Fruit fly (Drosophila melanogaster) whole organism, embryonic: ENCODE data around the gene RpS7.

Experiments used
- CG10462 ChIP-seq: fragments of 200-800 bp; sonication (Bioruptor generic); optimal IDR thresholded peaks from 2 replicates; lab custom pipeline; 2016; ENCODE audit warnings: missing biosample characterization, missing genetic modification characterization
- CG11504 ChIP-seq: fragments of 200-800 bp; sonication (Bioruptor generic); optimal IDR thresholded peaks from 3 replicates; lab custom pipeline; 2019; ENCODE audit warnings: missing biosample characterization, mild to moderate bottlenecking, missing genetic modification characterization, moderate library complexity
- CG12219 ChIP-seq: fragments of 200-800 bp; sonication (Bioruptor generic); optimal IDR thresholded peaks from 3 replicates; lab custom pipeline; 2018; ENCODE audit warnings: missing biosample characterization, mild to moderate bottlenecking, missing genetic modification characterization
- CG13775 ChIP-seq: fragments of 200-800 bp; sonication (Bioruptor generic); optimal IDR thresholded peaks from 3 replicates; lab custom pipeline; 2017; ENCODE audit warnings: missing biosample characterization, mild to moderate bottlenecking, missing genetic modification characterization
- CG1603 ChIP-seq: fragments of 200-800 bp; sonication (Bioruptor generic); optimal IDR thresholded peaks from 2 replicates; lab custom pipeline; 2019; ENCODE audit warnings: missing biosample characterization, mild to moderate bottlenecking, missing genetic modification characterization, moderate library complexity
- CG17612 ChIP-seq: fragments of 200-800 bp; sonication (Bioruptor generic); IDR thresholded peaks from 2 replicates; pipeline ENCODE4 v1.3.6; 2022; ENCODE audit warnings: missing biosample characterization, missing genetic modification characterization
- CG2199 ChIP-seq: fragments of 200-800 bp; sonication (Bioruptor generic); IDR thresholded peaks from 3 replicates; pipeline ENCODE4 v1.3.6; 2022; ENCODE audit warnings: missing biosample characterization, missing genetic modification characterization
- CG4424 ChIP-seq: fragments of 200-800 bp; sonication (Bioruptor generic); optimal IDR thresholded peaks from 3 replicates; lab custom pipeline; 2016; ENCODE audit warnings: missing biosample characterization, missing genetic modification characterization
- CG9437 ChIP-seq: fragments of 200-800 bp; sonication (Bioruptor generic); optimal IDR thresholded peaks from 2 replicates; lab custom pipeline; 2018; ENCODE audit warnings: missing biosample characterization, mild to moderate bottlenecking, missing genetic modification characterization
- CG9609 ChIP-seq: fragments of 200-800 bp; sonication (Bioruptor generic); optimal IDR thresholded peaks from 3 replicates; lab custom pipeline; 2016; ENCODE audit warnings: missing biosample characterization, missing genetic modification characterization
- D19B ChIP-seq: fragments of 200-800 bp; sonication (Bioruptor generic); optimal IDR thresholded peaks from 2 replicates; lab custom pipeline; 2017; ENCODE audit warnings: missing biosample characterization, mild to moderate bottlenecking, missing genetic modification characterization
- Hand ChIP-seq: fragments of 200-800 bp; sonication (Bioruptor generic); optimal IDR thresholded peaks from 2 replicates; lab custom pipeline; 2017; ENCODE audit warnings: mild to moderate bottlenecking, missing biosample characterization, missing genetic modification reagents, missing genetic modification characterization
- Hmr ChIP-seq: fragments of 200-800 bp; sonication (Bioruptor generic); optimal IDR thresholded peaks from 3 replicates; lab custom pipeline; 2017; ENCODE audit warnings: mild to moderate bottlenecking, missing biosample characterization, missing genetic modification reagents, missing genetic modification characterization
- Hr3 ChIP-seq: fragments of 200-800 bp; sonication (Bioruptor generic); optimal IDR thresholded peaks from 3 replicates; lab custom pipeline; 2016; ENCODE audit warnings: missing biosample characterization, missing genetic modification characterization
- Hr51 ChIP-seq, 2 experiments: fragments of 200-800 bp; sonication (Bioruptor generic); optimal IDR thresholded peaks; 2 replicates in 1 of 2; 3 replicates in 1 of 2; lab custom pipeline; 2016 to 2018; ENCODE audit warnings: missing biosample characterization in 2 of 2, missing genetic modification characterization in 2 of 2, mild to moderate bottlenecking in 1 of 2, moderate library complexity in 1 of 2
- Hsf ChIP-seq: fragments of 200-800 bp; sonication (Bioruptor generic); optimal IDR thresholded peaks from 3 replicates; lab custom pipeline; 2016; ENCODE audit warnings: missing biosample characterization, missing genetic modification characterization
- MTF-1 ChIP-seq: fragments of 200-800 bp; sonication (Bioruptor generic); optimal IDR thresholded peaks from 2 replicates; lab custom pipeline; 2018; ENCODE audit warnings: missing biosample characterization, mild to moderate bottlenecking, missing genetic modification characterization, borderline replicate concordance
- Mrtf ChIP-seq: fragments of 200-800 bp; sonication (Bioruptor generic); IDR thresholded peaks from 3 replicates; pipeline ENCODE4 v1.3.6; 2022; ENCODE audit warnings: missing biosample characterization, missing genetic modification characterization
- NK7.1 ChIP-seq: fragments of 200-800 bp; sonication (Bioruptor generic); optimal IDR thresholded peaks from 3 replicates; lab custom pipeline; 2016; ENCODE audit warnings: missing biosample characterization, missing genetic modification characterization
- NfI ChIP-seq: fragments of 200-800 bp; sonication (Bioruptor generic); optimal IDR thresholded peaks from 3 replicates; lab custom pipeline; 2018; ENCODE audit warnings: missing biosample characterization, mild to moderate bottlenecking, missing genetic modification characterization, moderate library complexity
- Oli ChIP-seq: fragments of 200-800 bp; sonication (Bioruptor generic); optimal IDR thresholded peaks from 2 replicates; lab custom pipeline; 2018; ENCODE audit warnings: missing biosample characterization, mild to moderate bottlenecking, missing genetic modification characterization, moderate library complexity
- Sox100B ChIP-seq: fragments of 200-800 bp; sonication (Bioruptor generic); optimal IDR thresholded peaks from 3 replicates; lab custom pipeline; 2018; ENCODE audit warnings: missing biosample characterization, mild to moderate bottlenecking, missing genetic modification characterization
- Ssrp ChIP-seq: fragments of 200-800 bp; sonication (Bioruptor generic); optimal IDR thresholded peaks from 2 replicates; lab custom pipeline; 2018; ENCODE audit warnings: missing biosample characterization, mild to moderate bottlenecking, missing genetic modification characterization, moderate library complexity
- Tbp ChIP-seq: fragments of >200 bp; optimal IDR thresholded peaks from 2 replicates; lab custom pipeline; 2018; ENCODE audit warnings: missing biosample characterization, missing genetic modification characterization
- Xbp1 ChIP-seq: fragments of 200-800 bp; sonication (Bioruptor generic); optimal IDR thresholded peaks from 3 replicates; lab custom pipeline; 2016; ENCODE audit warnings: missing biosample characterization, mild to moderate bottlenecking, missing genetic modification characterization
- bcd ChIP-seq: fragments of 200-800 bp; sonication (Bioruptor generic); optimal IDR thresholded peaks from 2 replicates; lab custom pipeline; 2017; ENCODE audit warnings: missing biosample characterization, mild to moderate bottlenecking, missing genetic modification characterization
- caup ChIP-seq: fragments of 200-800 bp; sonication (Bioruptor generic); optimal IDR thresholded peaks from 3 replicates; lab custom pipeline; 2017; ENCODE audit warnings: missing biosample characterization, mild to moderate bottlenecking, missing genetic modification characterization, moderate library complexity; ENCODE audit not compliant: severe bottlenecking
- chinmo ChIP-seq: fragments of 200-800 bp; sonication (Bioruptor generic); IDR thresholded peaks from 4 replicates; pipeline ENCODE4 v1.3.6; 2022; ENCODE audit warnings: missing biosample characterization, missing genetic modification characterization; ENCODE audit not compliant: partially characterized antibody
- cwo ChIP-seq: fragments of 200-800 bp; sonication (Bioruptor generic); optimal IDR thresholded peaks from 3 replicates; lab custom pipeline; 2017; ENCODE audit warnings: missing biosample characterization, missing genetic modification characterization, mild to moderate bottlenecking, moderate library complexity, missing genetic modification reagents
- dmrt99B ChIP-seq: fragments of 200-800 bp; sonication (Bioruptor generic); optimal IDR thresholded peaks from 2 replicates; lab custom pipeline; 2018; ENCODE audit warnings: missing biosample characterization, mild to moderate bottlenecking, missing genetic modification characterization, moderate library complexity
- dpn ChIP-seq, 2 experiments: fragments of 200-800 bp; sonication (Bioruptor generic); optimal IDR thresholded peaks; 3 replicates each; lab custom pipeline; 2016; ENCODE audit warnings: missing biosample characterization in 2 of 2, missing genetic modification characterization in 2 of 2
- ems ChIP-seq: fragments of 200-800 bp; sonication (Bioruptor generic); optimal IDR thresholded peaks from 3 replicates; lab custom pipeline; 2016; ENCODE audit warnings: missing biosample characterization, missing genetic modification characterization
- ewg ChIP-seq: fragments of 200-800 bp; sonication (Bioruptor generic); optimal IDR thresholded peaks from 3 replicates; lab custom pipeline; 2017; ENCODE audit warnings: mild to moderate bottlenecking, missing biosample characterization, missing genetic modification reagents, missing genetic modification characterization
- gsb-n ChIP-seq: fragments of 200-800 bp; sonication (Bioruptor generic); optimal IDR thresholded peaks from 3 replicates; lab custom pipeline; 2018; ENCODE audit warnings: missing biosample characterization, mild to moderate bottlenecking, missing genetic modification characterization
- ind ChIP-seq: fragments of 200-800 bp; sonication (Bioruptor generic); optimal IDR thresholded peaks from 3 replicates; lab custom pipeline; 2016; ENCODE audit warnings: missing biosample characterization, missing genetic modification characterization
- lilli ChIP-seq: fragments of 200-800 bp; sonication (Bioruptor generic); optimal IDR thresholded peaks from 3 replicates; lab custom pipeline; 2016; ENCODE audit warnings: missing biosample characterization, missing genetic modification characterization
- lmd ChIP-seq: fragments of 200-800 bp; sonication (Bioruptor generic); IDR thresholded peaks from 2 replicates; pipeline ENCODE4 v1.3.6; 2022; ENCODE audit warnings: missing biosample characterization, missing genetic modification characterization
- mam ChIP-seq: fragments of 200-800 bp; sonication (Bioruptor generic); optimal IDR thresholded peaks from 3 replicates; lab custom pipeline; 2016; ENCODE audit warnings: missing biosample characterization, missing genetic modification characterization
- pb ChIP-seq: fragments of 200-800 bp; sonication (Bioruptor generic); optimal IDR thresholded peaks from 3 replicates; lab custom pipeline; 2016; ENCODE audit warnings: missing biosample characterization, missing genetic modification characterization
- phol ChIP-seq: fragments of 200-800 bp; sonication (Bioruptor generic); optimal IDR thresholded peaks from 3 replicates; lab custom pipeline; 2018; ENCODE audit warnings: missing biosample characterization, mild to moderate bottlenecking, missing genetic modification characterization, moderate library complexity
- salm ChIP-seq: fragments of 200-800 bp; sonication (Bioruptor generic); optimal IDR thresholded peaks from 2 replicates; lab custom pipeline; 2018; ENCODE audit warnings: missing biosample characterization, mild to moderate bottlenecking, missing genetic modification characterization
- slbo ChIP-seq: fragments of 200-800 bp; sonication (Bioruptor generic); IDR thresholded peaks from 2 replicates; pipeline ENCODE4 v1.3.6; 2022; ENCODE audit warnings: missing biosample characterization, missing genetic modification characterization
- sqz ChIP-seq: fragments of 200-800 bp; sonication (Bioruptor generic); optimal IDR thresholded peaks from 3 replicates; lab custom pipeline; 2018; ENCODE audit warnings: missing biosample characterization, mild to moderate bottlenecking, missing genetic modification characterization
- stwl ChIP-seq: fragments of 200-800 bp; sonication (Bioruptor generic); optimal IDR thresholded peaks from 3 replicates; lab custom pipeline; 2018; ENCODE audit warnings: missing biosample characterization, mild to moderate bottlenecking, missing genetic modification characterization, moderate library complexity
- tna ChIP-seq: fragments of 200-800 bp; sonication (Bioruptor generic); IDR thresholded peaks from 2 replicates; pipeline ENCODE4 v1.3.6; 2022; ENCODE audit warnings: missing biosample characterization, missing genetic modification characterization; ENCODE audit not compliant: partially characterized antibody
- trem ChIP-seq: fragments of 200-800 bp; optimal IDR thresholded peaks from 3 replicates; lab custom pipeline; 2019; ENCODE audit warnings: missing biosample characterization, mild to moderate bottlenecking, missing genetic modification characterization, moderate library complexity
- tx ChIP-seq: fragments of 200-800 bp; sonication (Bioruptor generic); optimal IDR thresholded peaks from 2 replicates; lab custom pipeline; 2016; ENCODE audit warnings: missing biosample characterization, missing genetic modification characterization
- wek ChIP-seq: fragments of 200-800 bp; sonication (Bioruptor generic); optimal IDR thresholded peaks from 3 replicates; lab custom pipeline; 2018; ENCODE audit warnings: missing biosample characterization, mild to moderate bottlenecking, missing genetic modification characterization, moderate library complexity
- wor ChIP-seq: fragments of 200-800 bp; sonication (Bioruptor generic); IDR thresholded peaks from 2 replicates; pipeline ENCODE4 v1.3.6; 2022; ENCODE audit warnings: missing biosample characterization, missing genetic modification characterization
- yki ChIP-seq: fragments of >200 bp; optimal IDR thresholded peaks from 3 replicates; lab custom pipeline; 2018

The RpS7 gene

dm6 chr3R:30191462-30191874 is 17.4 kb downstream of the RpS7 start (continued):
- TF ChIP-seq CG9437 (GFP tag; lab: Kevin White, UChicago) (peak; percentile 57), CG1603 (tag; lab: Kevin White, UChicago) (peak; percentile 34), MTF-1 (GFP tag; lab: Kevin White, UChicago) (no peak), slbo (GFP tag; lab: Robert Waterston, UW) (peak; percentile 19; the same call in 1 of the 2 replicates), Hsf (GFP tag; lab: Kevin White, UChicago) (peak; percentile 31), NfI (GFP tag; lab: Kevin White, UChicago) (peak; percentile 24), yki (lab: Kevin White, UChicago) (no peak), wor (0 out of 2 replicates have a peak, but pooled peaks have one; percentile 17), Tbp (GFP tag; lab: Kevin White, UChicago) (no peak), stwl (tag; lab: Kevin White, UChicago) (no peak), Oli (tag; lab: Kevin White, UChicago) (peak; percentile 69), pb (GFP tag; lab: Kevin White, UChicago) (peak; percentile 47), CG2199 (GFP tag; lab: Robert Waterston, UW) (no peak), Sox100B (GFP tag; lab: Kevin White, UChicago) (peak; percentile 34), caup (GFP tag; lab: Kevin White, UChicago) (no peak), CG13775 (no peak), wek (GFP tag; lab: Kevin White, UChicago) (no peak), Hmr (GFP tag; lab: Kevin White, UChicago) (peak; percentile 36), tna (GFP tag; lab: Robert Waterston, UW) (no peak), Hand (GFP tag; lab: Kevin White, UChicago) (no peak), bcd (GFP tag; lab: Kevin White, UChicago) (peak; percentile 56), NK7.1 (GFP tag; lab: Kevin White, UChicago) (peak; percentile 40), trem (tag; lab: Kevin White, UChicago) (no peak), dmrt99B (tag; lab: Kevin White, UChicago) (peak; percentile 53), dpn (GFP tag; optimal IDR thresholded peaks at IDR 0.05; lab: Kevin White, UChicago) (peak in 1 of 2 experiments; percentile 55), lmd (GFP tag; lab: Robert Waterston, UW) (peak; percentile 68), CG4424 (peak; percentile 37), Xbp1 (GFP tag; lab: Kevin White, UChicago) (peak; percentile 55), CG10462 (GFP tag; lab: Kevin White, UChicago) (peak; percentile 12), CG17612 (GFP tag; lab: Robert Waterston, UW) (no peak), CG12219 (GFP tag; lab: Kevin White, UChicago) (peak; percentile 37), salm (tag; lab: Kevin White, UChicago) (no peak), CG9609 (GFP tag; lab: Kevin White, UChicago) (peak; percentile 48), ems (GFP tag; lab: Kevin White, UChicago) (peak; percentile 3), gsb-n (tag; lab: Kevin White, UChicago) (peak; percentile 27), cwo (GFP tag; lab: Kevin White, UChicago) (peak; percentile 39), Ssrp (tag; lab: Kevin White, UChicago) (peak; percentile 48), Hr3 (GFP tag; lab: Kevin White, UChicago) (peak; percentile 32), CG11504 (tag; lab: Kevin White, UChicago) (peak; percentile 54), mam (GFP tag; lab: Kevin White, UChicago) (peak; percentile 39), ewg (GFP tag; lab: Kevin White, UChicago) (peak; percentile 31), D19B (GFP tag; lab: Kevin White, UChicago) (peak; percentile 84), lilli (GFP tag; lab: Kevin White, UChicago) (peak; percentile 62), tx (GFP tag; lab: Kevin White, UChicago) (peak; percentile 35), ind (GFP tag; lab: Kevin White, UChicago) (peak; percentile 23), sqz (GFP tag; lab: Kevin White, UChicago) (no peak), Mrtf (GFP tag; lab: Robert Waterston, UW) (no peak), phol (tag; lab: Kevin White, UChicago) (peak; percentile 29), chinmo (GFP tag; lab: Robert Waterston, UW) (no peak), Hr51 (GFP tag; optimal IDR thresholded peaks at IDR 0.05; lab: Kevin White, UChicago) (peak in 1 of 2 experiments; percentile 65)
